Fruit fly (Drosophila melanogaster) whole organism: ENCODE results near the gene CG33630.

ENCODE experiments used
- CG8478 ChIP-seq: fragments of >200 bp; optimal IDR thresholded peaks from 2 replicates; lab custom pipeline; 2018; ENCODE audit warnings: inconsistent platforms
- EcR ChIP-seq, 2 experiments: fragments of >200 bp; optimal IDR thresholded peaks; 2 replicates each; lab custom pipeline; 2017; ENCODE audit warnings: missing biosample characterization in 2 of 2, missing genetic modification characterization in 2 of 2, missing genetic modification reagents in 2 of 2
- psq ChIP-seq: fragments of >200 bp; optimal IDR thresholded peaks from 2 replicates; lab custom pipeline; 2017
- usp ChIP-seq: fragments of >200 bp; optimal IDR thresholded peaks from 2 replicates; lab custom pipeline; 2017; ENCODE audit warnings: missing biosample characterization, missing genetic modification characterization, mixed read lengths

DNA sequence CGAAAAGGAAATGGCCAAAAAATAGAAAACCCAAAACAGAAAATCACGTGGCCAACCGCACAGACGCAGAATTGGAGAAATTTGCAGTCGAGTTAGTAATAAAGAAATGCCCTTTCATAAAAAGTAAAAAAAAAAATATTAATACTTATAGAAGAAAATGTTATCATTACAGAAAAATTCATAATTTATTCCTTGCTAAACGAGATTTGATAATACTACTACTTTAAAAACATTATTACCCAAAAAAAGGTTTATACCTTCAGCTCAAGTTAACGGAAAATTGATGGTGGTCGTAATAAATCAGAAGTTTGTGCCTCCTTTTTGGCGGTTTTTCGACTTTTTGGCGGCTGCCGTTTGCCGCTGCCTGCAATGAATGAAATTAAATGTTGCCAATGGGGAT, 34.0 kb upstream of the CG33630 start:
- TF ChIP-seq EcR (GFP tag; optimal IDR thresholded peaks at IDR 0.05; lab: Kevin White, UChicago) (no peak), psq (lab: Kevin White, UChicago) (no peak), CG8478 (no peak), usp (GFP tag; lab: Kevin White, UChicago) (no peak)
